Fruit fly (Drosophila melanogaster) whole organism, wandering third instar larva: ENCODE measurements around the gene CG11286.

Experiments
- Abd-B ChIP-seq: fragments of >200 bp; optimal IDR thresholded peaks from 2 replicates; lab custom pipeline; 2017; ENCODE audit warnings: missing biosample characterization, missing genetic modification characterization
- Hr78 ChIP-seq: fragments of >200 bp; optimal IDR thresholded peaks from 2 replicates; lab custom pipeline; 2017; ENCODE audit warnings: missing biosample characterization, missing genetic modification characterization
- Mio ChIP-seq: sonication (Bioruptor generic); optimal IDR thresholded peaks from 2 replicates; lab custom pipeline; 2016; ENCODE audit warnings: missing biosample characterization, missing genetic modification characterization
- N ChIP-seq: fragments of >200 bp; optimal IDR thresholded peaks from 2 replicates; lab custom pipeline; 2018; ENCODE audit warnings: missing biosample characterization, missing external identifiers, missing genetic modification characterization
- Sp1 ChIP-seq: fragments of 200-800 bp; sonication (Bioruptor generic); optimal IDR thresholded peaks from 3 replicates; lab custom pipeline; 2019; ENCODE audit warnings: missing biosample characterization, mild to moderate bottlenecking, missing genetic modification characterization, moderate library complexity
- dl ChIP-seq, 2 experiments: fragments of 175-275, 200-275 bp in 1 of 2; fragments of 200-275 bp in 1 of 2; sonication (Bioruptor generic); optimal IDR thresholded peaks; lab custom pipeline; 2018; ENCODE audit warnings: mild to moderate bottlenecking in 2 of 2, missing biosample characterization in 2 of 2, missing genetic modification characterization in 2 of 2, moderate library complexity in 2 of 2; ENCODE audit not compliant: partially characterized antibody in 2 of 2, insufficient read depth in 1 of 2
- dmrt93B ChIP-seq: fragments of 200-800 bp; sonication (Bioruptor generic); optimal IDR thresholded peaks from 2 replicates; lab custom pipeline; 2018; ENCODE audit warnings: missing biosample characterization, mild to moderate bottlenecking, missing genetic modification characterization
- fru ChIP-seq: fragments of 200-800 bp; sonication (Bioruptor generic); optimal IDR thresholded peaks from 3 replicates; lab custom pipeline; 2016; ENCODE audit warnings: missing biosample characterization, mild to moderate bottlenecking, missing genetic modification characterization
- lola ChIP-seq: fragments of >200 bp; optimal IDR thresholded peaks from 2 replicates; lab custom pipeline; 2017; ENCODE audit warnings: missing biosample characterization, missing genetic modification characterization
- sv ChIP-seq: fragments of 200-800 bp; sonication (Bioruptor generic); optimal IDR thresholded peaks from 3 replicates; lab custom pipeline; 2016; ENCODE audit warnings: missing biosample characterization, missing genetic modification characterization
- woc ChIP-seq: sonication (Bioruptor generic); optimal IDR thresholded peaks from 2 replicates; lab custom pipeline; 2016; ENCODE audit warnings: missing biosample characterization, mild to moderate bottlenecking, missing genetic modification characterization

The CG11286 gene

DNA sequence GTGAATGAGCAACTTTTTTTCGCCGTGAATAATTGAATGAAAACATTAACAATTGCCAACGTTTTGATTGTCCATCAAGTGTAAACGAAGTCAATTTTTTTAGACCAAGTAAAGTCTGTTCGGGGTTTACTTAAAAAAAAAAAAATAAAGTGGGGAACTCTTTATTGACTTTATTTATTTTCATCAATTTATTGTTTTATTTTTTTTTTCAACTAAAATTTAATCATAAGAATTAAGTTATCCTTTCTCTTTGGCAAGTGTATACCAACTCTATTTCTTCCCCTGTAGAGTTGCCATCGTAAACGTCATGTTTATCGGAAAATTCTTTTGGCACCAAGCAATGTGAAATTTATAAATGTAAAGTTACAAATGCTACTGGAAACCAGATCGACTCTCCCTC, 49.4 kb downstream of the CG11286 start, which contains the start of gene CG2616:
CG2616 (plus strand) TSS at position 301 of the 400 bp plus-strand sequence.
- TF ChIP-seq Mio (GFP tag; lab: Kevin White, UChicago) (no peak), dl (GFP tag; optimal IDR thresholded peaks at IDR 0.05; lab: Kevin White, UChicago; ENCODE audit: insufficient read depth in 1 of 2, partially characterized antibody in 2 of 2) (no peak), fru (GFP tag; lab: Kevin White, UChicago) (no peak), Sp1 (GFP tag; lab: Kevin White, UChicago) (no peak), N (no peak), dmrt93B (GFP tag; lab: Kevin White, UChicago) (no peak), lola (GFP tag; lab: Kevin White, UChicago) (no peak), sv (no peak), Abd-B (GFP tag; lab: Kevin White, UChicago) (no peak), Hr78 (no peak), woc (GFP tag; lab: Kevin White, UChicago) (no peak)
